Fruit fly (Drosophila melanogaster) whole organism, wandering third instar larva: Measurements from ENCODE around the gene cad.

Source experiments
- Abd-B ChIP-seq: fragments of >200 bp; optimal IDR thresholded peaks from 2 replicates; lab custom pipeline; 2017; ENCODE audit warnings: missing biosample characterization, missing genetic modification characterization
- CG32264 ChIP-seq: fragments of 200-800 bp; sonication (Bioruptor generic); optimal IDR thresholded peaks from 2 replicates; lab custom pipeline; 2016; ENCODE audit warnings: missing biosample characterization, missing genetic modification characterization
- CG9705 ChIP-seq: fragments of 200-800 bp; sonication (Bioruptor generic); optimal IDR thresholded peaks from 2 replicates; lab custom pipeline; 2018; ENCODE audit warnings: missing biosample characterization, mild to moderate bottlenecking, missing genetic modification characterization
- CrebA ChIP-seq: fragments of 200-800 bp; sonication (Bioruptor generic); optimal IDR thresholded peaks from 2 replicates; lab custom pipeline; 2016; ENCODE audit warnings: missing biosample characterization, mild to moderate bottlenecking, missing genetic modification characterization, borderline replicate concordance
- Dfd ChIP-seq: fragments of >200 bp; optimal IDR thresholded peaks from 2 replicates; lab custom pipeline; 2017; ENCODE audit warnings: missing biosample characterization, missing genetic modification characterization
- Dif ChIP-seq: fragments of 200-275, 200-300 bp; sonication (Bioruptor generic); optimal IDR thresholded peaks from 2 replicates; lab custom pipeline; 2018; ENCODE audit warnings: missing biosample characterization, missing genetic modification characterization; ENCODE audit not compliant: partially characterized antibody
- HLH106 ChIP-seq: fragments of 200-800 bp; optimal IDR thresholded peaks from 3 replicates; lab custom pipeline; 2019; ENCODE audit warnings: missing biosample characterization, mild to moderate bottlenecking, missing genetic modification characterization, moderate library complexity
- Hnf4 ChIP-seq: fragments of 200-800 bp; sonication (Bioruptor generic); optimal IDR thresholded peaks from 2 replicates; lab custom pipeline; 2016; ENCODE audit warnings: missing biosample characterization, mild to moderate bottlenecking, missing genetic modification characterization
- Hr78 ChIP-seq: fragments of >200 bp; optimal IDR thresholded peaks from 2 replicates; lab custom pipeline; 2017; ENCODE audit warnings: missing biosample characterization, missing genetic modification characterization
- Hr83 ChIP-seq: fragments of 200-300 bp; sonication (Bioruptor generic); optimal IDR thresholded peaks from 2 replicates; lab custom pipeline; 2016; ENCODE audit warnings: missing biosample characterization, mild to moderate bottlenecking, missing genetic modification characterization, moderate library complexity; ENCODE audit not compliant: poor library complexity, severe bottlenecking
- Mio ChIP-seq: sonication (Bioruptor generic); optimal IDR thresholded peaks from 2 replicates; lab custom pipeline; 2016; ENCODE audit warnings: missing biosample characterization, missing genetic modification characterization
- Myc ChIP-seq: fragments of >200 bp; optimal IDR thresholded peaks from 2 replicates; lab custom pipeline; 2017
- N ChIP-seq: fragments of >200 bp; optimal IDR thresholded peaks from 2 replicates; lab custom pipeline; 2018; ENCODE audit warnings: missing biosample characterization, missing external identifiers, missing genetic modification characterization
- Rel ChIP-seq, 2 experiments: fragments of 200-800 bp; sonication (Bioruptor generic) in 1 of 2; optimal IDR thresholded peaks; 2 replicates in 1 of 2; 3 replicates in 1 of 2; lab custom pipeline; 2016 to 2019; ENCODE audit warnings: mild to moderate bottlenecking in 2 of 2, missing biosample characterization in 2 of 2, missing genetic modification characterization in 2 of 2, moderate library complexity in 1 of 2
- Sp1 ChIP-seq: fragments of 200-800 bp; sonication (Bioruptor generic); optimal IDR thresholded peaks from 3 replicates; lab custom pipeline; 2019; ENCODE audit warnings: missing biosample characterization, mild to moderate bottlenecking, missing genetic modification characterization, moderate library complexity
- Vsx2 ChIP-seq: fragments of 200-300, 225-300 bp; sonication (Bioruptor generic); optimal IDR thresholded peaks from 2 replicates; lab custom pipeline; 2018; ENCODE audit warnings: missing biosample characterization, missing genetic modification characterization; ENCODE audit not compliant: partially characterized antibody
- br ChIP-seq: fragments of 200-800 bp; sonication (Bioruptor generic); optimal IDR thresholded peaks from 2 replicates; lab custom pipeline; 2016; ENCODE audit warnings: missing biosample characterization, missing genetic modification characterization
- brk ChIP-seq: fragments of 200-800 bp; sonication (Bioruptor generic); optimal IDR thresholded peaks from 2 replicates; lab custom pipeline; 2016; ENCODE audit warnings: missing biosample characterization, mild to moderate bottlenecking, missing genetic modification characterization
- dl ChIP-seq, 2 experiments: fragments of 175-275, 200-275 bp in 1 of 2; fragments of 200-275 bp in 1 of 2; sonication (Bioruptor generic); optimal IDR thresholded peaks; lab custom pipeline; 2018; ENCODE audit warnings: mild to moderate bottlenecking in 2 of 2, missing biosample characterization in 2 of 2, missing genetic modification characterization in 2 of 2, moderate library complexity in 2 of 2; ENCODE audit not compliant: partially characterized antibody in 2 of 2, insufficient read depth in 1 of 2
- dsf ChIP-seq: sonication (Bioruptor generic); optimal IDR thresholded peaks from 2 replicates; lab custom pipeline; 2016; ENCODE audit warnings: missing biosample characterization, missing genetic modification characterization, borderline replicate concordance
- ey ChIP-seq: fragments of 200-800 bp; sonication (Bioruptor generic); optimal IDR thresholded peaks from 2 replicates; lab custom pipeline; 2016; ENCODE audit warnings: missing biosample characterization, missing genetic modification characterization
- fru ChIP-seq: fragments of 200-800 bp; sonication (Bioruptor generic); optimal IDR thresholded peaks from 3 replicates; lab custom pipeline; 2016; ENCODE audit warnings: missing biosample characterization, mild to moderate bottlenecking, missing genetic modification characterization
- h ChIP-seq: fragments of 200-800 bp; sonication (Bioruptor generic); optimal IDR thresholded peaks from 3 replicates; lab custom pipeline; 2016; ENCODE audit warnings: missing biosample characterization, mild to moderate bottlenecking, missing genetic modification characterization
- lola ChIP-seq: fragments of >200 bp; optimal IDR thresholded peaks from 2 replicates; lab custom pipeline; 2017; ENCODE audit warnings: missing biosample characterization, missing genetic modification characterization
- psq ChIP-seq: fragments of 200-800 bp; sonication (Bioruptor generic); optimal IDR thresholded peaks from 3 replicates; lab custom pipeline; 2017; ENCODE audit warnings: missing biosample characterization, mild to moderate bottlenecking, missing genetic modification characterization, moderate library complexity
- sage ChIP-seq: fragments of 200-800 bp; sonication (Bioruptor generic); optimal IDR thresholded peaks from 2 replicates; lab custom pipeline; 2016; ENCODE audit warnings: missing biosample characterization, mild to moderate bottlenecking, missing genetic modification characterization
- tai ChIP-seq: sonication (Bioruptor generic); optimal IDR thresholded peaks from 2 replicates; lab custom pipeline; 2016; ENCODE audit warnings: missing biosample characterization, missing genetic modification characterization
- usp ChIP-seq: fragments of >200 bp; optimal IDR thresholded peaks from 2 replicates; lab custom pipeline; 2017; ENCODE audit warnings: missing biosample characterization, missing genetic modification characterization

cad gene

DNA sequence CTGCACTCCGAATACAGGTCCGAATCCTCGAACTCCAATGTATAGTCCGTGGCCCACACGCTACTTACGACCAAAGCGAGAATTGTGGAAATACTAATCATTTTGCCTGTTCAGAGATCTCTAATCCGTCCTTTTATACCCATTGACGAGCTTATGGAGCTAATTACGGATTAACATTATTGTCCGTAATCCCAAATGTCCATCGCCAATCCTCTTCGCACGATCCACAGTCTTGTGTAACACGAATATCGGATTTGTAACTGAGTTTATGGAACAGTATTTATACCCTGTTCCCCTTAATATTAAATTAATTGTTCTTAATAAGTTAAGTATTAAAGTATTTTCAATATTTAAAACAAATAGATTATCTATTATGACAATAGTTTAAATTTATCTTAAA is 47.9 kb downstream of the cad start, which contains the start of gene CheB38a:
Gene CheB38a (minus strand): TSS at position 101 of the 400 bp plus-strand sequence.
- TF ChIP-seq sage (GFP tag; lab: Kevin White, UChicago) (no peak), CG9705 (no peak), Dfd (no peak), ey (no peak), Hr83 (GFP tag; lab: Kevin White, UChicago) (no peak), dl (GFP tag; optimal IDR thresholded peaks at IDR 0.05; lab: Kevin White, UChicago; ENCODE audit: insufficient read depth in 1 of 2, partially characterized antibody in 2 of 2) (no peak), psq (GFP tag; lab: Kevin White, UChicago) (no peak), N (GFP tag; lab: Kevin White, UChicago) (no peak), tai (GFP tag; lab: Kevin White, UChicago) (no peak), HLH106 (tag; lab: Kevin White, UChicago) (no peak), Sp1 (GFP tag; lab: Kevin White, UChicago) (no peak), Hr78 (no peak)

DNA sequence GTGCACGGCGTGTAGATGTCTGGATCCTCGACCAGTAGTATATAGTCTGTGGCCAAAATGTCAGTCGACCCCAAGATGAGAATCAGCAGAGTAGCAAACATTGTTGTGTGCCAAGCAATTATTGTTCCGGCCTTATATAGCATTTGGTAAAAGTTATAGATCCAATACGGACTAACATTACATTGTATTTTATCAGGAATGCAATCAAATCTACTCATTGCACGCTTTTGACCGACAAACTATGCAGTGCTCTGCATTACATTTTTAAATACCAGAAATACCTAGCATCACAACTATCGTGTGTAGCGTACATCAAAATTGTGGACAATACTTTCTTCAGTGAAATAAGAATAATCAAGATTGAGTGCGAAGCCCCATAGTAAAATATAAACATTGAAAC is 50.2 kb downstream of the cad start, which contains the start of gene CheB38c:
Gene CheB38c (minus strand): TSS at position 101 of the 400 bp plus-strand sequence.
- no peak for TF ChIP-seq CG9705
- TF ChIP-seq HLH106 (tag; lab: Kevin White, UChicago), result no peak
- no peak for TF ChIP-seq dsf (GFP tag; lab: Kevin White, UChicago)
- TF ChIP-seq Sp1 (GFP tag; lab: Kevin White, UChicago), result no peak
- no peak for TF ChIP-seq Abd-B (GFP tag; lab: Kevin White, UChicago)
- no peak for TF ChIP-seq ey
- no peak for TF ChIP-seq sage (GFP tag; lab: Kevin White, UChicago)
- no peak for TF ChIP-seq Dfd
- TF ChIP-seq br (GFP tag; lab: Kevin White, UChicago), result no peak
- no peak for TF ChIP-seq fru (GFP tag; lab: Kevin White, UChicago)
- TF ChIP-seq tai (GFP tag; lab: Kevin White, UChicago), result no peak
- no peak for TF ChIP-seq Mio (GFP tag; lab: Kevin White, UChicago)
- TF ChIP-seq brk, result no peak
- no peak for TF ChIP-seq CrebA (GFP tag; lab: Kevin White, UChicago)
- no peak for TF ChIP-seq lola (GFP tag; lab: Kevin White, UChicago)
- no peak for TF ChIP-seq psq (GFP tag; lab: Kevin White, UChicago)
- no peak for TF ChIP-seq CG32264 (GFP tag; lab: Kevin White, UChicago)
- TF ChIP-seq dl (GFP tag; optimal IDR thresholded peaks at IDR 0.05; lab: Kevin White, UChicago; ENCODE audit: insufficient read depth in 1 of 2, partially characterized antibody in 2 of 2), result no peak
- TF ChIP-seq Myc (lab: Kevin White, UChicago), result no peak

- TF ChIP-seq br (GFP tag; lab: Kevin White, UChicago) (no peak), CrebA (GFP tag; lab: Kevin White, UChicago) (no peak), Dif (GFP tag; lab: Kevin White, UChicago) (peak; percentile 80), dl (GFP tag; optimal IDR thresholded peaks at IDR 0.05; lab: Kevin White, UChicago; ENCODE audit: insufficient read depth in 1 of 2, partially characterized antibody in 2 of 2) (peak; percentile 69 to 87), h (GFP tag; lab: Kevin White, UChicago) (peak; percentile 8), Hnf4 (no peak), N (GFP tag; lab: Kevin White, UChicago) (no peak), usp (GFP tag; lab: Kevin White, UChicago) (no peak), Rel (GFP tag; optimal IDR thresholded peaks at IDR 0.05; lab: Kevin White, UChicago) (no peak), Rel (tag; optimal IDR thresholded peaks at IDR 0.05; lab: Kevin White, UChicago) (peak; percentile 26), psq (GFP tag; lab: Kevin White, UChicago) (peak; percentile 3), CG9705 (no peak), Vsx2 (GFP tag; lab: Kevin White, UChicago) (peak; percentile 71)
Measured at dm6 chr2L:20821249-20822024, 50.9 kb downstream of the cad start.

DNA sequence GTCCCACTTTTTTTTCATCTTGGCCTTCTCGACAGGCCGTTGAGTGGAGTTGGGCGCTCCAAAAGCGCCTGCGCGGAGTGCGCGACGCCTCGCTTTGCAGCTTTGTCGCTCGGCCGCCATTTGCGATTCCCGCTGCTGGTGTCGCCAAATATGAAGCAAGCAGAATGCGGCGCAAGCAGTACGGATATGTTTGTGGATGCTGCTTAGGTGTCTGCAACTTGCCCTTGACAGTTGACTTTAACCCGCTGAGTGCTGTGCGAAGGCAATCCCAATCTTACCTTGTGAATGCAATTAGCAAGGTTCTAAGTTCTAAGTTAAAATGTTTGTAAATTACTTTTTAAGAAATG is 51.5 kb downstream of the cad start:
- no peak for TF ChIP-seq brk
- TF ChIP-seq N (GFP tag; lab: Kevin White, UChicago), result peak; percentile 10
- no peak for TF ChIP-seq Abd-B (GFP tag; lab: Kevin White, UChicago)
- TF ChIP-seq, all 38 proteins: peak for 1
